Fruit fly (Drosophila melanogaster): ENCODE measurements around the gene Sirt1.

Sirt1 gene

dm6 chr2L:13203437-13204137 lies 38.2 kb downstream of the Sirt1 start, which contains the start of gene Pect (continued):
- TF ChIP-seq CG18764 (GFP tag; optimal IDR thresholded peaks at IDR 0.05) (no peak), CG2199 (GFP tag; IDR thresholded peaks at IDR 0.05) (0 out of 3 replicates have a peak, but pooled peaks have one; percentile 54), Stat92E (GFP tag; optimal IDR thresholded peaks at IDR 0.05) (peak in 1 of 3 experiments; percentile 41), psq (GFP tag; optimal IDR thresholded peaks at IDR 0.05) (no peak), grn (GFP tag; optimal IDR thresholded peaks at IDR 0.05) (no peak), sna (GFP tag; IDR thresholded peaks at IDR 0.05; ENCODE audit: partially characterized antibody) (0 out of 2 replicates have a peak, but pooled peaks have one; percentile 35), vnd (GFP tag; IDR thresholded peaks at IDR 0.05; ENCODE audit: partially characterized antibody) (peak; percentile 40; the same call in 1 of the 3 replicates), Atf-2 (GFP tag; optimal IDR thresholded peaks at IDR 0.05) (no peak), Dfd (GFP tag; optimal IDR thresholded peaks at IDR 0.05) (no peak), CG4730 (GFP tag; IDR thresholded peaks at IDR 0.05) (no peak), CG12942 (GFP tag; optimal IDR thresholded peaks at IDR 0.05) (no peak), CG9609 (GFP tag; optimal IDR thresholded peaks at IDR 0.05) (no peak), nerfin-2 (GFP tag; IDR thresholded peaks at IDR 0.05; ENCODE audit: partially characterized antibody) (no peak; the same call in 1 of the 2 replicates), CG11723 (GFP tag; optimal IDR thresholded peaks at IDR 0.05) (no peak), Vsx1 (GFP tag; optimal IDR thresholded peaks at IDR 0.05) (no peak), CG15011 (GFP tag; optimal IDR thresholded peaks at IDR 0.05) (no peak), Asciz (GFP tag; optimal IDR thresholded peaks at IDR 0.05) (no peak), tna (GFP tag; IDR thresholded peaks at IDR 0.05; ENCODE audit: partially characterized antibody) (no peak; the same call in 1 of the 2 replicates), CG12236 (GFP tag; optimal IDR thresholded peaks at IDR 0.05) (no peak), Sox100B (GFP tag; optimal IDR thresholded peaks at IDR 0.05) (no peak), tin (GFP tag; optimal IDR thresholded peaks at IDR 0.05) (no peak), Optix (GFP tag; IDR thresholded peaks at IDR 0.05) (no peak), Rx (GFP tag; IDR thresholded peaks at IDR 0.05) (no peak), Fer3 (tag; optimal IDR thresholded peaks at IDR 0.05) (no peak), CG30431 (GFP tag; optimal IDR thresholded peaks at IDR 0.05) (no peak), Xrp1 (GFP tag; IDR thresholded peaks at IDR 0.05) (peak; percentile 19; the same call in 1 of the 2 replicates), D19B (GFP tag; optimal IDR thresholded peaks at IDR 0.05) (no peak), CG4707 (GFP tag; optimal IDR thresholded peaks at IDR 0.05) (peak; percentile 44), Lim3 (GFP tag; IDR thresholded peaks at IDR 0.05) (no peak), mirr (GFP tag; optimal IDR thresholded peaks at IDR 0.05) (peak; percentile 49), Lpt (GFP tag; optimal IDR thresholded peaks at IDR 0.05) (no peak), CG43689 (GFP tag; IDR thresholded peaks at IDR 0.05) (no peak), fd64A (GFP tag; optimal IDR thresholded peaks at IDR 0.05) (no peak), croc (GFP tag; conservative IDR thresholded peaks at IDR 0.05) (no peak), CG10565 (GFP tag; optimal IDR thresholded peaks at IDR 0.05) (no peak), tap (tag; optimal IDR thresholded peaks at IDR 0.05) (no peak), CG6254 (GFP tag; optimal IDR thresholded peaks at IDR 0.05) (no peak), CG1233 (GFP tag; optimal IDR thresholded peaks at IDR 0.05) (no peak), Spps (tag; optimal IDR thresholded peaks at IDR 0.05) (no peak), CG6689 (GFP tag; IDR thresholded peaks at IDR 0.05) (no peak; the same call in 1 of the 2 replicates), wor (GFP tag; IDR thresholded peaks at IDR 0.05) (no peak), CG17802 (tag; optimal IDR thresholded peaks at IDR 0.05) (no peak), gcm (GFP tag; optimal IDR thresholded peaks at IDR 0.05) (no peak), CG14710 (tag; optimal IDR thresholded peaks at IDR 0.05) (peak; percentile 69), bcd (GFP tag; optimal IDR thresholded peaks at IDR 0.05) (no peak), Myb (GFP tag; optimal IDR thresholded peaks at IDR 0.05) (peak; percentile 6), CHES-1-like (GFP tag; optimal IDR thresholded peaks at IDR 0.05) (no peak), crol (GFP tag; IDR thresholded peaks at IDR 0.05) (no peak; the same call in 1 of the 2 replicates), CG17361 (GFP tag; IDR thresholded peaks at IDR 0.05) (no peak), gt (GFP tag; IDR thresholded peaks at IDR 0.05) (no peak)

All from whole organism, embryonic.